Fruit fly (Drosophila melanogaster): ENCODE measurements around the gene pkm.
A peak's percentile ranks its signal among the peaks of the same experiment; 100 is the strongest.

pkm gene

dm6 chrX:11559728-11560724 is 23.9 kb downstream of the pkm start (continued):
- TF ChIP-seq shn (GFP tag; optimal IDR thresholded peaks at IDR 0.05) (peak; percentile 6), Tbp (GFP tag; optimal IDR thresholded peaks at IDR 0.05) (no peak), CG3726 (GFP tag; IDR thresholded peaks at IDR 0.05) (0 out of 3 replicates have a peak, but pooled peaks have one; percentile 27), lmd (GFP tag; IDR thresholded peaks at IDR 0.05) (peak; percentile 75), CG4707 (GFP tag; optimal IDR thresholded peaks at IDR 0.05) (peak; percentile 56), eyg (GFP tag; optimal IDR thresholded peaks at IDR 0.05) (no peak), yki (optimal IDR thresholded peaks at IDR 0.05) (no peak), slou (GFP tag; optimal IDR thresholded peaks at IDR 0.05) (peak; percentile 71), CG34422 (GFP tag; IDR thresholded peaks at IDR 0.05) (peak; percentile 49), CG3995 (GFP tag; optimal IDR thresholded peaks at IDR 0.05) (peak; percentile 44), CG16863 (GFP tag; optimal IDR thresholded peaks at IDR 0.05) (no peak), chn (GFP tag; optimal IDR thresholded peaks at IDR 0.05) (no peak), CG7987 (GFP tag; optimal IDR thresholded peaks at IDR 0.05) (no peak), HLHmδ (GFP tag; optimal IDR thresholded peaks at IDR 0.05) (no peak), tin (GFP tag; optimal IDR thresholded peaks at IDR 0.05) (peak; percentile 72), twi (tag; optimal IDR thresholded peaks at IDR 0.05) (peak; percentile 58), Dad (GFP tag; optimal IDR thresholded peaks at IDR 0.05) (peak; percentile 25), ranshi (GFP tag; IDR thresholded peaks at IDR 0.05) (peak; percentile 48; the same call in 1 of the 2 replicates), CG18476 (GFP tag; optimal IDR thresholded peaks at IDR 0.05) (peak; percentile 8), CG2889 (GFP tag; IDR thresholded peaks at IDR 0.05) (peak; percentile 61; the same call in 2 of the 3 replicates), kah (GFP tag; optimal IDR thresholded peaks at IDR 0.05) (peak; percentile 77), CG1603 (tag; optimal IDR thresholded peaks at IDR 0.05) (no peak), fru (optimal IDR thresholded peaks at IDR 0.05) (no peak), Fer3 (tag; optimal IDR thresholded peaks at IDR 0.05) (peak; percentile 84), Dll (GFP tag; IDR thresholded peaks at IDR 0.05; ENCODE audit: partially characterized antibody) (no peak), CG12155 (GFP tag; optimal IDR thresholded peaks at IDR 0.05) (peak; percentile 74), slbo (GFP tag; IDR thresholded peaks at IDR 0.05) (peak; percentile 68), H15 (GFP tag; IDR thresholded peaks at IDR 0.05) (0 out of 3 replicates have a peak, but pooled peaks have one; percentile 26), en (GFP tag; optimal IDR thresholded peaks at IDR 0.05) (no peak), CG16815 (GFP tag; optimal IDR thresholded peaks at IDR 0.05) (peak; percentile 57), Asciz (GFP tag; optimal IDR thresholded peaks at IDR 0.05) (peak; percentile 81), dm (GFP tag; optimal IDR thresholded peaks at IDR 0.05) (peak; percentile 5), CG10565 (GFP tag; optimal IDR thresholded peaks at IDR 0.05) (no peak), NfI (GFP tag; optimal IDR thresholded peaks at IDR 0.05) (peak; percentile 81), Taf1 (GFP tag; IDR thresholded peaks at IDR 0.05) (peak; percentile 62), B-H2 (GFP tag; optimal IDR thresholded peaks at IDR 0.05) (peak; percentile 55), zf30C (GFP tag; optimal IDR thresholded peaks at IDR 0.05) (peak; percentile 59), CG18011 (GFP tag; optimal IDR thresholded peaks at IDR 0.05) (peak; percentile 57), Sox100B (GFP tag; optimal IDR thresholded peaks at IDR 0.05) (no peak), ash1 (GFP tag; optimal IDR thresholded peaks at IDR 0.05) (no peak), CG1832 (GFP tag; optimal IDR thresholded peaks at IDR 0.05) (no peak), NFAT (GFP tag; IDR thresholded peaks at IDR 0.05) (no peak; the same call in 1 of the 2 replicates), Dref (GFP tag; IDR thresholded peaks at IDR 0.05) (no peak), az2 (GFP tag; optimal IDR thresholded peaks at IDR 0.05) (peak; percentile 77), CkIIα-i1 (GFP tag; IDR thresholded peaks at IDR 0.05) (no peak), CG1602 (GFP tag; optimal IDR thresholded peaks at IDR 0.05) (peak; percentile 75), CG4282 (GFP tag; optimal IDR thresholded peaks at IDR 0.05) (no peak), CG15011 (GFP tag; optimal IDR thresholded peaks at IDR 0.05) (peak; percentile 82), scrt (GFP tag; optimal IDR thresholded peaks at IDR 0.05) (peak; percentile 72), HmgD (GFP tag; optimal IDR thresholded peaks at IDR 0.05) (no peak)
